Worm (Caenorhabditis elegans) whole organism, L4 larva: ENCODE results near the gene mspn-1.

ENCODE experiments used
- F10B5.3 ChIP-seq: sonication (generic microtip); optimal IDR thresholded peaks from 2 replicates; lab custom pipeline; 2016; ENCODE audit warnings: mild to moderate bottlenecking, missing genetic modification characterization, missing compliant biosample characterization
- R02D3.7 ChIP-seq: fragments of 150-350 bp; sonication (generic microtip); optimal IDR thresholded peaks from 3 replicates; lab custom pipeline; 2014; ENCODE audit warnings: missing biosample characterization, missing genetic modification characterization
- T26A8.4 ChIP-seq: fragments of 200-800 bp; sonication (Bioruptor generic); IDR thresholded peaks from 2 replicates; pipeline ENCODE4 v1.3.6; 2022; ENCODE audit warnings: missing genetic modification characterization, missing compliant biosample characterization
- Y105C5A.15 ChIP-seq: fragments of 200-800 bp; sonication (Bioruptor generic); IDR thresholded peaks from 2 replicates; pipeline ENCODE4 v1.3.6; 2022; ENCODE audit warnings: missing genetic modification characterization, missing compliant biosample characterization
- ZK337.2 ChIP-seq: fragments of 200-800 bp; sonication (Bioruptor generic); IDR thresholded peaks from 2 replicates; pipeline ENCODE4 v1.3.6; 2022; ENCODE audit warnings: missing genetic modification reagents, missing genetic modification characterization, missing compliant biosample characterization
- aha-1 ChIP-seq: fragments of 150-350 bp; peaks from one replicate; lab custom pipeline; 2014; ENCODE audit warnings: missing biosample characterization, missing genetic modification characterization
- ceh-20 ChIP-seq: fragments of 200-800 bp; sonication (Bioruptor generic); IDR thresholded peaks from 2 replicates; pipeline ENCODE4 v1.3.6; 2022; ENCODE audit warnings: missing genetic modification reagents, missing genetic modification characterization, missing compliant biosample characterization
- ceh-44 ChIP-seq: fragments of 200-800 bp; sonication (Bioruptor generic); IDR thresholded peaks from 2 replicates; pipeline ENCODE4 v1.3.6; 2022; ENCODE audit warnings: missing genetic modification reagents, missing genetic modification characterization, missing compliant biosample characterization
- duxl-1 ChIP-seq: sonication (generic microtip); optimal IDR thresholded peaks from 2 replicates; lab custom pipeline; 2016; ENCODE audit warnings: mild to moderate bottlenecking, missing genetic modification characterization, moderate library complexity, missing compliant biosample characterization; ENCODE audit not compliant: poor library complexity
- dve-1 ChIP-seq: sonication (generic microtip); optimal IDR thresholded peaks from 2 replicates; lab custom pipeline; 2017; ENCODE audit warnings: antibody characterized with exemption, mild to moderate bottlenecking, missing genetic modification characterization, missing compliant biosample characterization; ENCODE audit not compliant: insufficient read depth
- fkh-10 ChIP-seq: fragments of 150-350 bp; optimal IDR thresholded peaks from 2 replicates; lab custom pipeline; 2014; ENCODE audit warnings: missing biosample characterization, missing genetic modification reagents, missing genetic modification characterization
- hlh-30 ChIP-seq: sonication (generic microtip); optimal IDR thresholded peaks from 2 replicates; lab custom pipeline; 2017; ENCODE audit warnings: antibody characterized with exemption, mild to moderate bottlenecking, missing genetic modification characterization, missing compliant biosample characterization; ENCODE audit not compliant: insufficient read depth
- hmg-1.1 ChIP-seq: fragments of 200-800 bp; sonication (Bioruptor generic); IDR thresholded peaks from 2 replicates; pipeline ENCODE4 v1.3.6; 2022; ENCODE audit warnings: missing genetic modification reagents, missing genetic modification characterization, missing compliant biosample characterization
- lin-13 ChIP-seq: fragments of 150-350 bp; optimal IDR thresholded peaks from 2 replicates; lab custom pipeline; 2014; ENCODE audit warnings: missing biosample characterization, missing genetic modification reagents, missing genetic modification characterization
- lin-39 ChIP-seq: fragments of 150-350 bp; optimal IDR thresholded peaks from 2 replicates; lab custom pipeline; 2014; ENCODE audit warnings: missing biosample characterization, missing genetic modification reagents, missing genetic modification characterization
- lsy-2 ChIP-seq, 2 experiments: fragments of 150-350 bp in 1 of 2; sonication (generic microtip) in 1 of 2; optimal IDR thresholded peaks; 2 replicates each; lab custom pipeline; 2014 to 2017; ENCODE audit warnings: missing biosample characterization in 2 of 2, missing genetic modification characterization in 2 of 2
- mdt-29 ChIP-seq: fragments of 200-800 bp; sonication (Bioruptor generic); IDR thresholded peaks from 2 replicates; pipeline ENCODE4 v1.3.6; 2022; ENCODE audit warnings: missing genetic modification reagents, missing genetic modification characterization, missing compliant biosample characterization
- mes-2 ChIP-seq: sonication (generic microtip); optimal IDR thresholded peaks from 2 replicates; lab custom pipeline; 2016; ENCODE audit warnings: missing genotype, mild to moderate bottlenecking, missing genetic modification characterization, missing compliant biosample characterization; ENCODE audit not compliant: poor library complexity, severe bottlenecking
- nhr-11 ChIP-seq: fragments of 150-350 bp; optimal IDR thresholded peaks from 2 replicates; lab custom pipeline; 2014; ENCODE audit warnings: missing biosample characterization, missing genetic modification characterization
- nhr-111 ChIP-seq: fragments of 200-800 bp; sonication (Bioruptor generic); optimal IDR thresholded peaks from 2 replicates; lab custom pipeline; 2018; ENCODE audit warnings: mild to moderate bottlenecking, missing genetic modification characterization, missing compliant biosample characterization
- nhr-25 ChIP-seq: sonication (generic microtip); optimal IDR thresholded peaks from 2 replicates; lab custom pipeline; 2017; ENCODE audit warnings: missing genetic modification characterization, mild to moderate bottlenecking, missing compliant biosample characterization, antibody characterized with exemption, moderate library complexity, borderline replicate concordance; ENCODE audit not compliant: insufficient read depth
- nhr-41 ChIP-seq: fragments of 200-800 bp; sonication (Bioruptor generic); IDR thresholded peaks from 2 replicates; pipeline ENCODE4 v1.3.6; 2022; ENCODE audit warnings: missing genetic modification reagents, missing genetic modification characterization, missing compliant biosample characterization
- nhr-42 ChIP-seq: fragments of 200-800 bp; sonication (Bioruptor generic); IDR thresholded peaks from 2 replicates; pipeline ENCODE4 v1.3.6; 2022; ENCODE audit warnings: missing genetic modification characterization, missing compliant biosample characterization
- php-3 ChIP-seq: fragments of 200-800 bp; sonication (Bioruptor generic); IDR thresholded peaks from 2 replicates; pipeline ENCODE4 v1.3.6; 2022; ENCODE audit warnings: missing genetic modification reagents, missing genetic modification characterization, missing compliant biosample characterization
- rbr-2 ChIP-seq: sonication (generic microtip); optimal IDR thresholded peaks from 2 replicates; lab custom pipeline; 2016; ENCODE audit warnings: missing genotype, missing genetic modification characterization, missing compliant biosample characterization
- snpc-1.2 ChIP-seq: fragments of 200-800 bp; sonication (Bioruptor generic); IDR thresholded peaks from 2 replicates; pipeline ENCODE4 v1.3.6; 2022; ENCODE audit warnings: missing genetic modification reagents, missing genetic modification characterization, missing compliant biosample characterization
- tra-1 ChIP-seq: fragments of 200-800 bp; sonication (Bioruptor generic); IDR thresholded peaks from 2 replicates; pipeline ENCODE4 v1.3.6; 2022; ENCODE audit warnings: missing genetic modification reagents, missing genetic modification characterization, missing compliant biosample characterization
- unc-62 ChIP-seq, 3 experiments: fragments of 150-350 bp in 1 of 3; sonication (generic microtip); optimal IDR thresholded peaks in 2 of 3; peaks in 1 of 3; 1 replicate in 1 of 3; 2 replicates in 2 of 3; lab custom pipeline; 2014 to 2017; ENCODE audit warnings: missing biosample characterization in 3 of 3, missing genetic modification characterization in 3 of 3, missing genetic modification reagents in 3 of 3, missing genotype in 1 of 3
- zag-1 ChIP-seq: fragments of 150-350 bp; optimal IDR thresholded peaks from 2 replicates; lab custom pipeline; 2014; ENCODE audit warnings: missing biosample characterization, missing genetic modification characterization
- zfp-3 ChIP-seq: fragments of 200-800 bp; sonication (Bioruptor generic); conservative IDR thresholded peaks from 2 replicates; pipeline ENCODE4 v1.3.6; 2022; ENCODE audit warnings: missing genetic modification reagents, missing genetic modification characterization, missing compliant biosample characterization
- zip-2 ChIP-seq: fragments of 150-350 bp; optimal IDR thresholded peaks from 2 replicates; lab custom pipeline; 2014; ENCODE audit warnings: missing biosample characterization, missing genetic modification characterization

The mspn-1 gene

DNA sequence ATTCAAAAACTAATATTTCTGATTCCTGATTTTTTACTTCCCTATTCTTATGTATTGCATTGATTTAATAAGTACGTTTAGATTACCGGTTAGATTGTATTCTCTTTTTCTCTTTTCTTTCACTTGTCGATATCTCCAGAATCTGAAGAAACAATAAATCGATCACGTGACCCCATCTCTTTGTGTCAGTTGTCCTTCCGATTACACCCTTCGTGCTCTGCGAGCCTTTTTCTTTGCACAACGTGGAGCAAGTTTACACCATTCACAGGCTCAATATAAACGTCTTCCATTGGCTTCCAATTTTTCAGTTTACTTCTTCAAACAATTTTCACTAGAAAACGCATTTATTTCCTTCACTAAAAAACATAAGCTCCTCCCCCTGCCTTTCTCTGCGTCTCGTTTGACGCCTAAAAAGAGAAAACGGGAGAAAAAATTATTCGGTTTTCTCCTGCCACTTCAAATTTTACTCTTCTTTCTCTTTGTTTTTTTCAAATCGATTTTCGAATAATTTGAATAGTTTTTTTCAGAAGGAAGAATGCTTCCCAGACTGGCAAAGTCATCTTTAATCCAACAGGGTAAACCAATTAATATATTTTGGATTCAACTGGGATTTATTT lies 2.5 kb downstream of the mspn-1 start, which contains the start of gene gta-1 (continued):
- TF ChIP-seq mdt-29 (GFP tag; lab: Robert Waterston, UW) (no peak), lin-39 (tag; lab: Kevin White, UChicago) (no peak), R02D3.7 (tag; lab: Kevin White, UChicago) (no peak), zag-1 (tag; lab: Kevin White, UChicago) (no peak), rbr-2 (tag; lab: Kevin White, UChicago) (no peak), lin-13 (no peak), duxl-1 (tag; lab: Kevin White, UChicago) (no peak), tra-1 (GFP tag; lab: Robert Waterston, UW) (no peak), lsy-2 (tag; optimal IDR thresholded peaks at IDR 0.05; lab: Kevin White, UChicago) (peak in 1 of 2 experiments; percentile 25), unc-62 (GFP tag; optimal IDR thresholded peaks at IDR 0.05 in 1 of 2; lab: Kevin White, UChicago) (no peak), unc-62 (tag; optimal IDR thresholded peaks at IDR 0.05; lab: Kevin White, UChicago) (no peak), mes-2 (tag; lab: Kevin White, UChicago) (peak; percentile 5), dve-1 (tag; lab: Kevin White, UChicago) (peak; percentile 2), hlh-30 (peak; percentile 51), ZK337.2 (GFP tag; lab: Robert Waterston, UW) (no peak), ceh-20 (no peak), nhr-25 (no peak), F10B5.3 (tag; lab: Kevin White, UChicago) (no peak), Y105C5A.15 (GFP tag; lab: Robert Waterston, UW) (no peak), aha-1 (peak; percentile 66), hmg-1.1 (GFP tag; lab: Robert Waterston, UW) (peak; percentile 33; the same call in 1 of the 2 replicates), nhr-11 (peak; percentile 18), nhr-42 (GFP tag; lab: Robert Waterston, UW) (no peak), T26A8.4 (GFP tag; lab: Robert Waterston, UW) (no peak), zfp-3 (no peak), php-3 (no peak)

DNA sequence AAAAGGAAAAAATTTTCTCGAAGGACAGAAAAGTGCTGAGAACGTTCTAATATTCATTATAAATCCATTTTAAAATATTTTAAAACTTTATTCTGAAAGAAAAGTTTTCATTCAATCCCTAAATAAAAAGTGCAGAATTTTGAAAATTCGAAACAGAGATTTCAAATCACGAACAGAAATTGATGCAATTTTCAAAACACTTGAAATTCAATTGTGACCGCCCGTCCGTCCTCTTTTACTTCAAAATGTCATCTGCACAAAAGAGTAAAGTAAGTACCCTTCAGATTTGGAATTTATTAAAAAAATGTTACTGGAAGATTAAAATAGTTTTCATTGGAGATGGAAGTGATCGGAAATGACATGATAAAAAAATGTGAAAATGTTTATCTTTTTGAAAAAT lies 10.7 kb downstream of the mspn-1 start:
- no peak for TF ChIP-seq ceh-20
- TF ChIP-seq fkh-10 (GFP tag; lab: Kevin White, UChicago) = peak; percentile 44

DNA sequence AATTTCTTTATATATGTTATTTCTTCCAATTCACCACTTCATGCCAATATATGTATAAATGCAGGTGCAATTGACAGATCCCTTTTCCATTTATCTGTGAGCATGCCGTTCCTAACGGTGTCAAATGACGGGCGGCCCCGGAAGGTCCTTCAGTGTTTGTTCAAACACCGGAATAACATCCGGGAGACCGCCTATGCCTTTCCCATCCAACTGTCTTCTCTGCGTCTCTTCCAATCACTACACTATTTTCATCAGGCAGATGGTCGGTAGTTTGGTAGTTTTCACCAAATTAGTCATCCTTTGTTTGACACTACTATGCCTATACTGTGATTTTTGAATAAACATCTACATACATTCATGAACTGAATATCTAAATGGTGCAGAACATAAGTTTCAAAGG lies 12.8 kb downstream of the mspn-1 start:
- no peak for TF ChIP-seq snpc-1.2 (GFP tag; lab: Robert Waterston, UW)
- TF ChIP-seq nhr-111 = no peak
- no peak for TF ChIP-seq ceh-44 (GFP tag; lab: Robert Waterston, UW)

DNA sequence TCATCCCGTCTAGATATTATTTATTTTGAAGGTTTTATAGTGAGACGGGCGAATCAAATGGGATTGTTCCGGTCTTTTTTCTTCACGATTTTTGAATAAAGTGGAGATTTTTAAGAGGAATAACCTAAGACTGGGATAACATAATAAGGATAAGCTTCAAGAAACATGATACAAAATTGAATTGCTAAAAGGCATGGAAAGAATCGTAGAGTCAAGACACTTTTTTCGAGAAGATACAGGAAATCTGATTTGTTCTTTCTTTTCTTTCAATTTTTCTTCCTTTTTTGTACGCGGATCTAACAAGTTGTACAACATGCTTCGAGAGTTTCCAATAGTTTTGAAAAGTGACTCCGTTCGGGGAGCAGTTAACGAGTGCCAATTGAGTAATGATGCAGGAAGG lies 13.7 kb downstream of the mspn-1 start:
- peak; percentile 55 for TF ChIP-seq fkh-10 (GFP tag; lab: Kevin White, UChicago)
- peak in 1 of 2 experiments; percentile 88 for TF ChIP-seq unc-62 (GFP tag; optimal IDR thresholded peaks at IDR 0.05 in 1 of 2; lab: Kevin White, UChicago)
- TF ChIP-seq unc-62 (tag; optimal IDR thresholded peaks at IDR 0.05; lab: Kevin White, UChicago) = no peak
- TF ChIP-seq zip-2 (tag; lab: Kevin White, UChicago) = no peak

DNA sequence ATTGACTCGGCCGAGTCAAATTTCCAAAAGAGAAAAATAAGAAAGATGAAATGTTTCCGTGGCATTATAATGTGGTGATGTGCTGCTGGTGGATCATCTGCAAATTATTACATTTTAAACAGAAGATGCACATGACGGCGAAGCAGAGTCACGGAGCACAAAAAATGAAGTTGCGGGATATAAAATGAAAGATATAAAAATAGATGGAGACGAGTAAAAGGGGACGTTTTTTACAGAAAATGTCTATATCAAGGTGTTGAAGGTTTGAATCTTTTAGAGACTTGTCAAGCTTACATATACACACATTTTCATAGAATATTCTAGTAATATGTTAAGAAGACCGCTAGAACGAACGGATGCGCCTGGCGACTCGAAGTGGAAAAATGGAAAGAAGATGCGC lies 16.6 kb downstream of the mspn-1 start, which contains the start of gene ptrg-1:
Gene ptrg-1 (minus strand): TSS at position 101 of the 400 bp plus-strand sequence.
- peak; percentile 3 for TF ChIP-seq aha-1
- TF ChIP-seq nhr-41 (GFP tag; lab: Robert Waterston, UW) = no peak
